Fruit fly (Drosophila melanogaster) whole organism, prepupa: ENCODE data around the gene CG10803.
A peak's percentile ranks its signal among the peaks of the same experiment; 100 is the strongest.

Experiments used
- Blimp-1 ChIP-seq: fragments of 200-800 bp; sonication (Bioruptor generic); optimal IDR thresholded peaks from 3 replicates; lab custom pipeline; 2017; ENCODE audit warnings: missing biosample characterization, missing genetic modification characterization, mild to moderate bottlenecking, moderate library complexity, missing genetic modification reagents
- CG10631 ChIP-seq: fragments of 200-800 bp; sonication (Bioruptor generic); optimal IDR thresholded peaks from 2 replicates; lab custom pipeline; 2016; ENCODE audit warnings: missing biosample characterization, missing genetic modification characterization
- CG10669 ChIP-seq: fragments of 200-800 bp; sonication (Bioruptor generic); optimal IDR thresholded peaks from 3 replicates; lab custom pipeline; 2018; ENCODE audit warnings: missing biosample characterization, mild to moderate bottlenecking, missing genetic modification characterization, moderate library complexity
- CG11294 ChIP-seq: fragments of 200-800 bp; sonication (Bioruptor generic); IDR thresholded peaks from 2 replicates; pipeline ENCODE4 v1.3.6; 2022; ENCODE audit warnings: missing biosample characterization, missing genetic modification characterization
- CG11902 ChIP-seq: fragments of 200-800 bp; sonication (Bioruptor generic); optimal IDR thresholded peaks from 3 replicates; lab custom pipeline; 2016; ENCODE audit warnings: missing biosample characterization, missing genetic modification characterization
- CG15336 ChIP-seq: fragments of 200-800 bp; sonication (Bioruptor generic); IDR thresholded peaks from 2 replicates; pipeline ENCODE4 v1.3.6; 2022; ENCODE audit warnings: missing biosample characterization, missing genetic modification characterization
- CG1621 ChIP-seq: fragments of 200-800 bp; sonication (Bioruptor generic); optimal IDR thresholded peaks from 3 replicates; lab custom pipeline; 2018; ENCODE audit warnings: missing biosample characterization, mild to moderate bottlenecking, missing genetic modification characterization
- CG16779 ChIP-seq: fragments of 200-800 bp; sonication (Bioruptor generic); optimal IDR thresholded peaks from 3 replicates; lab custom pipeline; 2017; ENCODE audit warnings: missing biosample characterization, mild to moderate bottlenecking, missing genetic modification characterization
- CG3032 ChIP-seq: fragments of 200-800 bp; optimal IDR thresholded peaks from 2 replicates; lab custom pipeline; 2019; ENCODE audit warnings: missing biosample characterization, mild to moderate bottlenecking, missing genetic modification characterization, moderate library complexity
- CG32006 ChIP-seq: fragments of 200-800 bp; sonication (Bioruptor generic); optimal IDR thresholded peaks from 3 replicates; lab custom pipeline; 2017; ENCODE audit warnings: missing biosample characterization, mild to moderate bottlenecking, missing genetic modification characterization
- CG34406 ChIP-seq: fragments of 200-800 bp; sonication (Bioruptor generic); optimal IDR thresholded peaks from 3 replicates; lab custom pipeline; 2016; ENCODE audit warnings: missing biosample characterization, missing genetic modification characterization
- CG3919 ChIP-seq: fragments of 200-800 bp; sonication (Bioruptor generic); optimal IDR thresholded peaks from 3 replicates; lab custom pipeline; 2016; ENCODE audit warnings: missing biosample characterization, missing genetic modification characterization
- CG4318 ChIP-seq: fragments of 200-800 bp; sonication (Bioruptor generic); optimal IDR thresholded peaks from 3 replicates; lab custom pipeline; 2017; ENCODE audit warnings: missing biosample characterization, mild to moderate bottlenecking, missing genetic modification characterization
- CG6163 ChIP-seq: fragments of 200-800 bp; sonication (Bioruptor generic); IDR thresholded peaks from 3 replicates; pipeline ENCODE4 v1.3.6; 2022; ENCODE audit warnings: missing biosample characterization, missing genetic modification characterization
- CG6276 ChIP-seq: fragments of 200-800 bp; sonication (Bioruptor generic); optimal IDR thresholded peaks from 2 replicates; lab custom pipeline; 2017; ENCODE audit warnings: missing biosample characterization, mild to moderate bottlenecking, missing genetic modification characterization
- CG6792 ChIP-seq: fragments of 200-800 bp; sonication (Bioruptor generic); optimal IDR thresholded peaks from 3 replicates; lab custom pipeline; 2016; ENCODE audit warnings: missing biosample characterization, missing genetic modification characterization
- CG6808 ChIP-seq: fragments of 200-800 bp; sonication (Bioruptor generic); optimal IDR thresholded peaks from 3 replicates; lab custom pipeline; 2017; ENCODE audit warnings: missing biosample characterization, missing genetic modification characterization, mild to moderate bottlenecking, moderate library complexity, missing genetic modification reagents
- CG6854 ChIP-seq: fragments of 200-800 bp; sonication (Bioruptor generic); optimal IDR thresholded peaks from 2 replicates; lab custom pipeline; 2017; ENCODE audit warnings: missing biosample characterization, mild to moderate bottlenecking, missing genetic modification characterization
- CG7368 ChIP-seq: fragments of 200-800 bp; sonication (Bioruptor generic); optimal IDR thresholded peaks from 3 replicates; lab custom pipeline; 2016; ENCODE audit warnings: missing biosample characterization, missing genetic modification characterization
- CG8119 ChIP-seq: fragments of 200-800 bp; sonication (Bioruptor generic); IDR thresholded peaks from 3 replicates; pipeline ENCODE4 v1.3.6; 2022; ENCODE audit warnings: missing biosample characterization, missing genetic modification characterization
- CG8319 ChIP-seq: fragments of 200-800 bp; sonication (Bioruptor generic); optimal IDR thresholded peaks from 3 replicates; lab custom pipeline; 2016; ENCODE audit warnings: missing biosample characterization, missing genetic modification characterization
- CG8632 ChIP-seq: fragments of 200-800 bp; sonication (Bioruptor generic); optimal IDR thresholded peaks from 3 replicates; lab custom pipeline; 2016; ENCODE audit warnings: missing biosample characterization, missing genetic modification characterization
- Eip78C ChIP-seq: fragments of 200-800 bp; sonication (Bioruptor generic); peaks from one replicate; lab custom pipeline; 2016; ENCODE audit warnings: missing biosample characterization, missing genetic modification characterization
- Eip93F ChIP-seq: fragments of 200-800 bp; sonication (Bioruptor generic); optimal IDR thresholded peaks from 2 replicates; lab custom pipeline; 2016; ENCODE audit warnings: missing biosample characterization, mild to moderate bottlenecking, missing genetic modification characterization
- Ets21C ChIP-seq: fragments of 200-800 bp; sonication (Bioruptor generic); optimal IDR thresholded peaks from 3 replicates; lab custom pipeline; 2016; ENCODE audit warnings: missing biosample characterization, missing genetic modification characterization
- Ets96B ChIP-seq: fragments of 200-800 bp; optimal IDR thresholded peaks from 2 replicates; lab custom pipeline; 2019; ENCODE audit warnings: missing biosample characterization, mild to moderate bottlenecking, missing genetic modification characterization, moderate library complexity
- Gug ChIP-seq: fragments of 200-800 bp; sonication (Bioruptor generic); IDR thresholded peaks from 2 replicates; pipeline ENCODE4 v1.3.6; 2022; ENCODE audit warnings: missing biosample characterization, missing genetic modification characterization
- Hr38 ChIP-seq: sonication (Bioruptor generic); optimal IDR thresholded peaks from 2 replicates; lab custom pipeline; 2016; ENCODE audit warnings: missing biosample characterization, missing genetic modification characterization
- Hr4 ChIP-seq: fragments of 200-800 bp; sonication (Bioruptor generic); optimal IDR thresholded peaks from 3 replicates; lab custom pipeline; 2016; ENCODE audit warnings: missing biosample characterization, missing genetic modification characterization
- Lpt ChIP-seq: fragments of 200-800 bp; sonication (Bioruptor generic); optimal IDR thresholded peaks from 3 replicates; lab custom pipeline; 2016; ENCODE audit warnings: missing biosample characterization, missing genetic modification characterization
- Met ChIP-seq: fragments of 200-800 bp; sonication (Bioruptor generic); optimal IDR thresholded peaks from 3 replicates; lab custom pipeline; 2016; ENCODE audit warnings: missing biosample characterization, missing genetic modification characterization
- OdsH ChIP-seq: fragments of 200-800 bp; sonication (Bioruptor generic); optimal IDR thresholded peaks from 3 replicates; lab custom pipeline; 2016; ENCODE audit warnings: missing biosample characterization, missing genetic modification characterization
- Smox ChIP-seq: fragments of 200-800 bp; sonication (Bioruptor generic); optimal IDR thresholded peaks from 3 replicates; lab custom pipeline; 2016; ENCODE audit warnings: missing biosample characterization, missing genetic modification characterization
- Sox102F ChIP-seq: fragments of 200-800 bp; sonication (Bioruptor generic); optimal IDR thresholded peaks from 2 replicates; lab custom pipeline; 2016; ENCODE audit warnings: missing biosample characterization, mild to moderate bottlenecking, missing genetic modification characterization
- Sox15 ChIP-seq: fragments of 200-800 bp; sonication (Bioruptor generic); optimal IDR thresholded peaks from 3 replicates; lab custom pipeline; 2016; ENCODE audit warnings: missing biosample characterization, missing genetic modification characterization
- achi ChIP-seq: fragments of 200-800 bp; sonication (Bioruptor generic); optimal IDR thresholded peaks from 3 replicates; lab custom pipeline; 2016; ENCODE audit warnings: missing biosample characterization, missing genetic modification characterization
- acj6 ChIP-seq: fragments of 200-800 bp; sonication (Bioruptor generic); optimal IDR thresholded peaks from 3 replicates; lab custom pipeline; 2016; ENCODE audit warnings: missing biosample characterization, missing genetic modification characterization
- dac ChIP-seq: fragments of 200-800 bp; sonication (Bioruptor generic); optimal IDR thresholded peaks from 2 replicates; lab custom pipeline; 2017; ENCODE audit warnings: missing biosample characterization, mild to moderate bottlenecking, missing genetic modification characterization
- eg ChIP-seq: fragments of 200-800 bp; sonication (Bioruptor generic); IDR thresholded peaks from 3 replicates; pipeline ENCODE4 v1.3.6; 2022; ENCODE audit warnings: missing biosample characterization, missing genetic modification characterization
- esn ChIP-seq: fragments of 200-800 bp; sonication (Bioruptor generic); optimal IDR thresholded peaks from 2 replicates; lab custom pipeline; 2016; ENCODE audit warnings: missing biosample characterization, mild to moderate bottlenecking, missing genetic modification characterization, moderate library complexity
- fd85E ChIP-seq: fragments of 200-800 bp; sonication (Bioruptor generic); optimal IDR thresholded peaks from 3 replicates; lab custom pipeline; 2016; ENCODE audit warnings: missing biosample characterization, missing genetic modification characterization
- fkh ChIP-seq: fragments of 200-800 bp; sonication (Bioruptor generic); optimal IDR thresholded peaks from 3 replicates; lab custom pipeline; 2017; ENCODE audit warnings: missing biosample characterization, mild to moderate bottlenecking, missing genetic modification characterization, moderate library complexity
- net ChIP-seq: fragments of 200-800 bp; sonication (Bioruptor generic); optimal IDR thresholded peaks from 3 replicates; lab custom pipeline; 2016; ENCODE audit warnings: missing biosample characterization, missing genetic modification characterization
- pdm3 ChIP-seq: fragments of 200-800 bp; sonication (Bioruptor generic); optimal IDR thresholded peaks from 3 replicates; lab custom pipeline; 2016; ENCODE audit warnings: missing biosample characterization, missing genetic modification characterization
- salr ChIP-seq, 2 experiments: fragments of 200-800 bp; sonication (Bioruptor generic); optimal IDR thresholded peaks; 3 replicates each; lab custom pipeline; 2016 to 2018; ENCODE audit warnings: missing biosample characterization in 2 of 2, missing genetic modification characterization in 2 of 2, mild to moderate bottlenecking in 1 of 2
- svp ChIP-seq: fragments of 200-800 bp; sonication (Bioruptor generic); peaks from one replicate; lab custom pipeline; 2016; ENCODE audit warnings: missing biosample characterization, missing genetic modification characterization
- topi ChIP-seq: fragments of 200-800 bp; sonication (Bioruptor generic); optimal IDR thresholded peaks from 3 replicates; lab custom pipeline; 2016; ENCODE audit warnings: missing biosample characterization, missing genetic modification characterization

CG10803 gene

dm6 chrX:3453038-3453819 is 32.2 kb upstream of the CG10803 start:
- TF ChIP-seq pdm3: peak; percentile 4
- peak; percentile 46 for TF ChIP-seq Gug (GFP tag; lab: Robert Waterston, UW)
- TF ChIP-seq CG6163 (GFP tag; lab: Robert Waterston, UW): peak; percentile 55; the same call in 2 of the 3 replicates
- TF ChIP-seq Sox15: no peak
- TF ChIP-seq Ets96B (tag; lab: Kevin White, UChicago): no peak
- TF ChIP-seq Lpt (GFP tag; lab: Kevin White, UChicago): peak; percentile 6
- TF ChIP-seq Hr4: peak; percentile 70
- TF ChIP-seq achi (GFP tag; lab: Kevin White, UChicago): no peak
- no peak for TF ChIP-seq Blimp-1
- peak; percentile 44 for TF ChIP-seq CG8119 (GFP tag; lab: Robert Waterston, UW)
- peak; percentile 29 for TF ChIP-seq dac (GFP tag; lab: Kevin White, UChicago)
- peak; percentile 56 for TF ChIP-seq Eip78C (GFP tag; lab: Kevin White, UChicago)
- peak; percentile 66 for TF ChIP-seq CG6276
- TF ChIP-seq eg (GFP tag; lab: Robert Waterston, UW): peak; percentile 79
- TF ChIP-seq CG15336 (GFP tag; lab: Robert Waterston, UW): peak; percentile 61
- no peak for TF ChIP-seq CG8319 (GFP tag; lab: Kevin White, UChicago)
- TF ChIP-seq CG32006: peak; percentile 67
- TF ChIP-seq CG11294 (GFP tag; lab: Robert Waterston, UW): peak; percentile 64; the same call in 1 of the 2 replicates
- peak; percentile 16 for TF ChIP-seq CG3919 (GFP tag; lab: Kevin White, UChicago)

- TF ChIP-seq fkh (GFP tag; lab: Kevin White, UChicago) (no peak), Hr4 (peak; percentile 84), CG6854 (GFP tag; lab: Kevin White, UChicago) (no peak), Sox15 (no peak), fd85E (no peak), OdsH (peak; percentile 43), Ets21C (GFP tag; lab: Kevin White, UChicago) (no peak), Blimp-1 (no peak), CG3919 (GFP tag; lab: Kevin White, UChicago) (peak; percentile 36), topi (GFP tag; lab: Kevin White, UChicago) (no peak), Smox (GFP tag; lab: Kevin White, UChicago) (no peak), CG8632 (no peak), CG32006 (peak; percentile 83), Lpt (GFP tag; lab: Kevin White, UChicago) (peak; percentile 47), Hr38 (no peak), CG15336 (GFP tag; lab: Robert Waterston, UW) (peak; percentile 88), Gug (GFP tag; lab: Robert Waterston, UW) (peak; percentile 65), CG6792 (GFP tag; lab: Kevin White, UChicago) (no peak), salr (GFP tag; optimal IDR thresholded peaks at IDR 0.05; lab: Kevin White, UChicago) (peak in 1 of 2 experiments; percentile 61), CG11294 (GFP tag; lab: Robert Waterston, UW) (peak; percentile 59; the same call in 1 of the 2 replicates), svp (no peak), CG10631 (GFP tag; lab: Kevin White, UChicago) (no peak), net (GFP tag; lab: Kevin White, UChicago) (peak; percentile 40), pdm3 (peak; percentile 43), CG7368 (GFP tag; lab: Kevin White, UChicago) (no peak), CG8319 (GFP tag; lab: Kevin White, UChicago) (no peak), CG3032 (tag; lab: Kevin White, UChicago) (no peak), CG1621 (tag; lab: Kevin White, UChicago) (no peak), CG10669 (GFP tag; lab: Kevin White, UChicago) (no peak), CG6808 (GFP tag; lab: Kevin White, UChicago) (no peak), esn (no peak), dac (GFP tag; lab: Kevin White, UChicago) (peak; percentile 61), CG11902 (GFP tag; lab: Kevin White, UChicago) (no peak), eg (GFP tag; lab: Robert Waterston, UW) (peak; percentile 88), CG16779 (tag; lab: Kevin White, UChicago) (no peak), CG6276 (peak; percentile 82), CG34406 (GFP tag; lab: Kevin White, UChicago) (no peak), Eip93F (GFP tag; lab: Kevin White, UChicago) (no peak), CG4318 (GFP tag; lab: Kevin White, UChicago) (peak; percentile 55), Sox102F (GFP tag; lab: Kevin White, UChicago) (no peak), Eip78C (GFP tag; lab: Kevin White, UChicago) (peak; percentile 60), CG6163 (GFP tag; lab: Robert Waterston, UW) (peak; percentile 84), Met (GFP tag; lab: Kevin White, UChicago) (no peak), acj6 (GFP tag; lab: Kevin White, UChicago) (peak; percentile 11)
Measured at dm6 chrX:3454715-3455114, 30.7 kb upstream of the CG10803 start.
